Worm (Caenorhabditis elegans): ENCODE data around the gene gpa-3.
"Not testable (repeated sequence)": the region's sequence is repeated elsewhere in the genome, so short reads cannot be mapped to it uniquely, and the experiment has no call there.

The gpa-3 gene

ce11 chrV:9381846-9382363, 22.3 kb upstream of the gpa-3 start, which contains the start of gene E02C12.12:
Gene E02C12.12 (minus strand): TSS chrV:9382313.
- TF ChIP-seq flt-1 (GFP tag; IDR thresholded peaks at IDR 0.05), result no peak
- TF ChIP-seq ref-1 (GFP tag; conservative IDR thresholded peaks at IDR 0.05), result no peak
- TF ChIP-seq ztf-29 (GFP tag; IDR thresholded peaks at IDR 0.05), result no peak
- no peak for TF ChIP-seq tab-1 (GFP tag; IDR thresholded peaks at IDR 0.05)
- TF ChIP-seq klf-2 (GFP tag; conservative IDR thresholded peaks at IDR 0.05), result no peak
- TF ChIP-seq T22C8.4 (GFP tag; IDR thresholded peaks at IDR 0.05), result no peak
- no peak for TF ChIP-seq ztf-23 (GFP tag; IDR thresholded peaks at IDR 0.05)
- TF ChIP-seq cog-1 (tag; optimal IDR thresholded peaks at IDR 0.05), result no peak
- no peak for TF ChIP-seq med-1 (GFP tag; optimal IDR thresholded peaks at IDR 0.05; ENCODE audit: insufficient read depth)

ce11 chrV:9379808-9380207, 20.2 kb upstream of the gpa-3 start, which contains the start of gene E02C12.11:
Gene E02C12.11 (minus strand): TSS chrV:9379908.
- not testable (repeated sequence) for TF ChIP-seq ztf-29 (GFP tag; IDR thresholded peaks at IDR 0.05); ref-1 (GFP tag; conservative IDR thresholded peaks at IDR 0.05); klf-2 (GFP tag; conservative IDR thresholded peaks at IDR 0.05)

ce11 chrV:9378335-9378734, 18.8 kb upstream of the gpa-3 start, which contains the start of gene E02C12.10:
Gene E02C12.10 (minus strand): TSS chrV:9378409.
- TF ChIP-seq T22C8.4 (GFP tag; IDR thresholded peaks at IDR 0.05) (no peak), ztf-23 (GFP tag; IDR thresholded peaks at IDR 0.05) (no peak), flt-1 (GFP tag; IDR thresholded peaks at IDR 0.05) (no peak), cog-1 (tag; optimal IDR thresholded peaks at IDR 0.05) (no peak), tab-1 (GFP tag; IDR thresholded peaks at IDR 0.05) (no peak), ztf-29 (GFP tag; IDR thresholded peaks at IDR 0.05) (no peak), klf-2 (GFP tag; conservative IDR thresholded peaks at IDR 0.05) (no peak)

ce11 chrV:9376417-9376816, 16.8 kb upstream of the gpa-3 start, which contains the start of gene E02C12.19:
Gene E02C12.19 (minus strand): TSS chrV:9376517.
- no peak for TF ChIP-seq ztf-23 (GFP tag; IDR thresholded peaks at IDR 0.05)
- TF ChIP-seq cog-1 (tag; optimal IDR thresholded peaks at IDR 0.05), result no peak
- no peak for TF ChIP-seq ztf-29 (GFP tag; IDR thresholded peaks at IDR 0.05)
- no peak for TF ChIP-seq ref-1 (GFP tag; conservative IDR thresholded peaks at IDR 0.05)
- TF ChIP-seq flt-1 (GFP tag; IDR thresholded peaks at IDR 0.05), result no peak
- TF ChIP-seq klf-2 (GFP tag; conservative IDR thresholded peaks at IDR 0.05), result no peak
- no peak for TF ChIP-seq med-1 (GFP tag; optimal IDR thresholded peaks at IDR 0.05; ENCODE audit: insufficient read depth)

ce11 chrV:9375378-9375777, 15.8 kb upstream of the gpa-3 start, which contains the start of gene E02C12.9:
Gene E02C12.9 (minus strand): TSS chrV:9375478.
- TF ChIP-seq cog-1 (tag; optimal IDR thresholded peaks at IDR 0.05) (no peak), flt-1 (GFP tag; IDR thresholded peaks at IDR 0.05) (no peak)

- TF ChIP-seq klf-2 (GFP tag; conservative IDR thresholded peaks at IDR 0.05) (no peak), ref-1 (GFP tag; conservative IDR thresholded peaks at IDR 0.05) (no peak), tab-1 (GFP tag; IDR thresholded peaks at IDR 0.05) (no peak)
Observed at ce11 chrV:9373473-9373872, 13.9 kb upstream of the gpa-3 start, which contains the start of gene E02C12.8. Gene E02C12.8 (minus strand): TSS chrV:9373613.

ce11 chrV:9370986-9371385, 11.4 kb upstream of the gpa-3 start, which contains the start of gene E02C12.6:
Gene E02C12.6 (minus strand): TSS chrV:9371086.
- no peak for TF ChIP-seq flt-1 (GFP tag; IDR thresholded peaks at IDR 0.05)
- TF ChIP-seq ztf-29 (GFP tag; IDR thresholded peaks at IDR 0.05), result no peak
- no peak for TF ChIP-seq tab-1 (GFP tag; IDR thresholded peaks at IDR 0.05)
- TF ChIP-seq T22C8.4 (GFP tag; IDR thresholded peaks at IDR 0.05), result no peak
- no peak for TF ChIP-seq med-1 (GFP tag; optimal IDR thresholded peaks at IDR 0.05; ENCODE audit: insufficient read depth)
- TF ChIP-seq ztf-23 (GFP tag; IDR thresholded peaks at IDR 0.05), result no peak
- no peak for TF ChIP-seq ref-1 (GFP tag; conservative IDR thresholded peaks at IDR 0.05)
- no peak for TF ChIP-seq klf-2 (GFP tag; conservative IDR thresholded peaks at IDR 0.05)
- TF ChIP-seq cog-1 (tag; optimal IDR thresholded peaks at IDR 0.05), result no peak

- no peak for TF ChIP-seq ztf-29 (GFP tag; IDR thresholded peaks at IDR 0.05)
- no peak for TF ChIP-seq tab-1 (GFP tag; IDR thresholded peaks at IDR 0.05)
- TF ChIP-seq flt-1 (GFP tag; IDR thresholded peaks at IDR 0.05), result no peak
- no peak for TF ChIP-seq klf-2 (GFP tag; conservative IDR thresholded peaks at IDR 0.05)
- TF ChIP-seq cog-1 (tag; optimal IDR thresholded peaks at IDR 0.05), result no peak
- TF ChIP-seq ref-1 (GFP tag; conservative IDR thresholded peaks at IDR 0.05), result no peak
- no peak for TF ChIP-seq ztf-23 (GFP tag; IDR thresholded peaks at IDR 0.05)
- TF ChIP-seq T22C8.4 (GFP tag; IDR thresholded peaks at IDR 0.05), result no peak
Observed at ce11 chrV:9356345-9356744, 3.2 kb downstream of the gpa-3 start, which contains the start of gene ttr-49. Gene ttr-49 (minus strand): TSS chrV:9356515.

- TF ChIP-seq ztf-23 (GFP tag; IDR thresholded peaks at IDR 0.05), result no peak
- TF ChIP-seq cog-1 (tag; optimal IDR thresholded peaks at IDR 0.05), result no peak
- TF ChIP-seq T22C8.4 (GFP tag; IDR thresholded peaks at IDR 0.05), result no peak
- no peak for TF ChIP-seq tab-1 (GFP tag; IDR thresholded peaks at IDR 0.05)
- no peak for TF ChIP-seq ztf-29 (GFP tag; IDR thresholded peaks at IDR 0.05)
- no peak for TF ChIP-seq ref-1 (GFP tag; conservative IDR thresholded peaks at IDR 0.05)
- no peak for TF ChIP-seq med-1 (GFP tag; optimal IDR thresholded peaks at IDR 0.05; ENCODE audit: insufficient read depth)
- no peak for TF ChIP-seq flt-1 (GFP tag; IDR thresholded peaks at IDR 0.05)
- TF ChIP-seq klf-2 (GFP tag; conservative IDR thresholded peaks at IDR 0.05), result no peak
Observed at ce11 chrV:9355371-9355770, 4.2 kb downstream of the gpa-3 start, which contains the start of gene ttr-40. Gene ttr-40 (minus strand): TSS chrV:9355471.

- TF ChIP-seq ztf-29 (GFP tag; IDR thresholded peaks at IDR 0.05), result no peak
- no peak for TF ChIP-seq flt-1 (GFP tag; IDR thresholded peaks at IDR 0.05)
- TF ChIP-seq med-1 (GFP tag; optimal IDR thresholded peaks at IDR 0.05; ENCODE audit: insufficient read depth), result no peak
- TF ChIP-seq klf-2 (GFP tag; conservative IDR thresholded peaks at IDR 0.05), result no peak
Observed at ce11 chrV:9352947-9353346, 6.6 kb downstream of the gpa-3 start, which contains the start of gene srx-46. Gene srx-46 (plus strand): TSS chrV:9353247.

All from whole organism, midembryonic.